Worm (Caenorhabditis elegans) whole organism, late embryonic: ENCODE measurements around the gene C23F12.3.

ENCODE experiments used
- C08G9.2 ChIP-seq: sonication (generic microtip); optimal IDR thresholded peaks from 2 replicates; lab custom pipeline; 2016; ENCODE audit warnings: mild to moderate bottlenecking, missing genetic modification characterization, moderate library complexity, missing compliant biosample characterization
- ama-1 ChIP-seq: fragments of 150-350 bp; optimal IDR thresholded peaks from 2 replicates; lab custom pipeline; 2014
- che-1 ChIP-seq: sonication (generic microtip); optimal IDR thresholded peaks from 2 replicates; lab custom pipeline; 2016; ENCODE audit warnings: mild to moderate bottlenecking, missing genetic modification characterization, missing compliant biosample characterization
- gmeb-2 ChIP-seq: sonication (generic microtip); optimal IDR thresholded peaks from 2 replicates; lab custom pipeline; 2016; ENCODE audit warnings: missing genetic modification characterization, inconsistent platforms, missing compliant biosample characterization
- hlh-15 ChIP-seq: sonication (generic microtip); optimal IDR thresholded peaks from 2 replicates; lab custom pipeline; 2016; ENCODE audit warnings: missing genetic modification characterization, missing compliant biosample characterization
- hlh-8 ChIP-seq: sonication (generic microtip); optimal IDR thresholded peaks from 2 replicates; lab custom pipeline; 2016; ENCODE audit warnings: missing genotype, missing genetic modification characterization, missing compliant biosample characterization
- pag-3 ChIP-seq: sonication (generic microtip); optimal IDR thresholded peaks from 2 replicates; lab custom pipeline; 2016; ENCODE audit warnings: missing compliant biosample characterization, missing genetic modification characterization, borderline replicate concordance
- pha-4 ChIP-seq: fragments of 150-350 bp; optimal IDR thresholded peaks from 2 replicates; lab custom pipeline; 2018; ENCODE audit warnings: missing biosample characterization, missing genetic modification reagents, missing genetic modification characterization
- rnt-1 ChIP-seq: sonication (generic microtip); optimal IDR thresholded peaks from 2 replicates; lab custom pipeline; 2016; ENCODE audit warnings: missing genetic modification characterization, missing compliant biosample characterization
- unc-55 ChIP-seq: sonication (generic microtip); optimal IDR thresholded peaks from 2 replicates; lab custom pipeline; 2017; ENCODE audit warnings: missing biosample characterization, missing genetic modification reagents, missing genetic modification characterization

DNA sequence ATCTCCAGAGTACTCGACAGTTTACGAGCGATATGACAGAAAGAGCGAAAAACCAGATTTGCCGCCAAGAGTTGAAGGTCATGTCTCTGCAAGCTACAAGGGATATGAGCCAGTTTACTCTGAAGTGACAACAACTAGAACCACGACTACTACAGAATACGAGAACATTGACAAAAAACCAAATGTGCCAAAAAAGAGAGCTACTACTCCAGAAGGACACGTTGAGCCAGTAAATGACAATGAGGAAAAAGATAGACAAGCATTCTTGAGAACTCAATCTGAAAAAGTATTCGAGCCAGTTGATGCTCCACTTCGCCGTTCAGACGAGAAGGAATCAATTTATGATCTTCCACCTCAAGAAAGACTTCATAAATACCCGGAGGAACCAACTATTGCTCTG lies 25.9 kb downstream of the C23F12.3 start:
- TF ChIP-seq gmeb-2 (no peak), che-1 (tag; lab: Kevin White, UChicago) (no peak), rnt-1 (tag; lab: Kevin White, UChicago) (no peak), unc-55 (GFP tag; lab: Kevin White, UChicago) (no peak), ama-1 (no peak), pag-3 (tag; lab: Kevin White, UChicago) (no peak), pha-4 (tag; lab: Kevin White, UChicago) (no peak), hlh-8 (no peak), C08G9.2 (tag; lab: Kevin White, UChicago) (no peak), hlh-15 (tag; lab: Kevin White, UChicago) (no peak)
